Fruit fly (Drosophila melanogaster): ENCODE results near the gene Myc.

DNA sequence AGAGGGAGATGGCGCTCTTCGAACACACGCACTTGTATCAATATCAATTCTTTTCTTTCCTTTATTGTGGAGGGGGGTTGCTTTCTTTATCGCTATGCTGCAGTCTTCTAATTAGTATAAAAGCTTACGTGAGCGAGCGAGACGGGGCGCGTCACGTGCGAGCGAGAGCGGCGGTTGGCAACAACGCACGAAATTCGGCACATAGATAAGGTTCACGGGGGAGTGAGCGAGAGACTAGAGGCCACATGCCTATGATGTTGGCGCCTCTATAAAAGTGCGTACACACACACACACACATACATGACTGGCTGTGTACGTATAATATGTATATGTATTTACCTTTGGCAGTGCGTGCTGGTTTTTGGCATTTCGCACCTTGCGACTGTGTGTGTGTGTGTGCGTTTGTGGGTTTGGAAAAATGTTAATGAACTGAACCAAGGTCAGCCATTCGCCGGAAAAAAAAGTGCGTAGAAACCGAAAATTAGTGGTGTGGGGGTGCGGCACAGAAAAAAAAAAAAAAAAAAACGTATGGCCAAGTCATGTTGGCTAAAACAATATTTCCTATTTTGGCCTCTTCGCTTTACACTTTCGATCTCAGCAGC, 5.6 kb downstream of the Myc start:
- no peak for TF ChIP-seq Sin3A (optimal IDR thresholded peaks at IDR 0.05)
- TF ChIP-seq psq (optimal IDR thresholded peaks at IDR 0.05) = no peak
- TF ChIP-seq insv (optimal IDR thresholded peaks at IDR 0.05) = no peak
- TF ChIP-seq ttk (optimal IDR thresholded peaks at IDR 0.05) = no peak

Data from Kc167 (cell line).